Fruit fly (Drosophila melanogaster): ENCODE results near the gene CG3817.

CG3817 gene

dm6 chr3R:14875274-14875964 lies 23.1 kb upstream of the CG3817 start, which contains the start of gene btsz (continued):
- TF ChIP-seq fd3F (GFP tag; optimal IDR thresholded peaks at IDR 0.05) (peak; percentile 35), slbo (GFP tag; IDR thresholded peaks at IDR 0.05) (peak; percentile 40; the same call in 1 of the 2 replicates), HLH4C (GFP tag; IDR thresholded peaks at IDR 0.05; ENCODE audit: partially characterized antibody) (no peak), Dbx (GFP tag; IDR thresholded peaks at IDR 0.05) (0 out of 3 replicates have a peak, but pooled peaks have one; percentile 24), CG8765 (GFP tag; IDR thresholded peaks at IDR 0.05) (no peak), aop (GFP tag; IDR thresholded peaks at IDR 0.05) (no peak), CG10543 (GFP tag; optimal IDR thresholded peaks at IDR 0.05) (peak; percentile 60), Max (GFP tag; optimal IDR thresholded peaks at IDR 0.05) (peak; percentile 12), oc (tag; optimal IDR thresholded peaks at IDR 0.05) (no peak), Hsf (GFP tag; optimal IDR thresholded peaks at IDR 0.05) (peak; percentile 15), shn (GFP tag; optimal IDR thresholded peaks at IDR 0.05) (no peak), HLHmδ (GFP tag; optimal IDR thresholded peaks at IDR 0.05) (no peak), CG11695 (GFP tag; IDR thresholded peaks at IDR 0.05) (0 out of 3 replicates have a peak, but pooled peaks have one; percentile 7), en (GFP tag; optimal IDR thresholded peaks at IDR 0.05) (no peak), CG9437 (GFP tag; optimal IDR thresholded peaks at IDR 0.05) (peak; percentile 26), CG34422 (GFP tag; IDR thresholded peaks at IDR 0.05) (no peak), Adf1 (GFP tag; IDR thresholded peaks at IDR 0.05) (no peak), CG3281 (GFP tag; optimal IDR thresholded peaks at IDR 0.05) (peak; percentile 68), Nf-YB (GFP tag; optimal IDR thresholded peaks at IDR 0.05) (no peak), al (GFP tag; IDR thresholded peaks at IDR 0.05) (no peak), tio (GFP tag; optimal IDR thresholded peaks at IDR 0.05) (peak; percentile 27), chm (GFP tag; IDR thresholded peaks at IDR 0.05) (no peak), corto (GFP tag; optimal IDR thresholded peaks at IDR 0.05) (no peak), hkb (optimal IDR thresholded peaks at IDR 0.05) (no peak), hkb (GFP tag; IDR thresholded peaks at IDR 0.05) (no peak), CG6689 (GFP tag; IDR thresholded peaks at IDR 0.05) (0 out of 2 replicates have a peak, but pooled peaks have one; percentile 31), caup (GFP tag; optimal IDR thresholded peaks at IDR 0.05; ENCODE audit: severe bottlenecking) (peak; percentile 53), rib (GFP tag; IDR thresholded peaks at IDR 0.05) (no peak), fd96Cb (tag; optimal IDR thresholded peaks at IDR 0.05) (no peak), CG10274 (GFP tag; optimal IDR thresholded peaks at IDR 0.05) (peak; percentile 9), CG15269 (tag; optimal IDR thresholded peaks at IDR 0.05) (peak; percentile 53), CG18764 (GFP tag; optimal IDR thresholded peaks at IDR 0.05) (no peak), CG32767 (GFP tag; IDR thresholded peaks at IDR 0.05) (no peak), cwo (GFP tag; optimal IDR thresholded peaks at IDR 0.05) (peak; percentile 64), yki (optimal IDR thresholded peaks at IDR 0.05) (no peak), PHDP (tag; optimal IDR thresholded peaks at IDR 0.05) (peak; percentile 27), nerfin-1 (tag; optimal IDR thresholded peaks at IDR 0.05) (no peak), Sry-δ (GFP tag; optimal IDR thresholded peaks at IDR 0.05) (no peak), Dll (GFP tag; IDR thresholded peaks at IDR 0.05; ENCODE audit: partially characterized antibody) (no peak), CG30403 (GFP tag; optimal IDR thresholded peaks at IDR 0.05) (peak; percentile 66), pzg (GFP tag; optimal IDR thresholded peaks at IDR 0.05) (no peak), CG10979 (tag; optimal IDR thresholded peaks at IDR 0.05) (no peak), CG1529 (GFP tag; optimal IDR thresholded peaks at IDR 0.05) (no peak), bsh (GFP tag; optimal IDR thresholded peaks at IDR 0.05) (no peak), CG18599 (GFP tag; optimal IDR thresholded peaks at IDR 0.05) (peak; percentile 78), bcd (GFP tag; optimal IDR thresholded peaks at IDR 0.05) (peak; percentile 54), CG4328 (GFP tag; optimal IDR thresholded peaks at IDR 0.05) (peak; percentile 31), grau (tag; optimal IDR thresholded peaks at IDR 0.05) (peak; percentile 62), ap (GFP tag; IDR thresholded peaks at IDR 0.05) (no peak), MBD-R2 (GFP tag; IDR thresholded peaks at IDR 0.05) (no peak)
